Worm (Caenorhabditis elegans) whole organism, early embryonic: ENCODE measurements around the gene F38A6.4.

Experiments used
- ama-1 ChIP-seq: fragments of 150-350 bp; optimal IDR thresholded peaks from 2 replicates; lab custom pipeline; 2014
- pes-1 ChIP-seq: fragments of 200-800 bp; sonication (Bioruptor generic); IDR thresholded peaks from 2 replicates; pipeline ENCODE4 v1.3.6; 2022; ENCODE audit warnings: missing genetic modification reagents, missing genetic modification characterization, missing compliant biosample characterization

- TF ChIP-seq ama-1 (lab: Kevin White, UChicago) (no peak), pes-1 (GFP tag; lab: Robert Waterston, UW) (no peak)
These were observed 47.7 kb downstream of the F38A6.4 start for ce11 chrV:20727458-20727857.
